Worm (Caenorhabditis elegans) whole organism, early embryonic: ENCODE data around the gene sri-32.

Experiments
- pes-1 ChIP-seq: fragments of 200-800 bp; sonication (Bioruptor generic); IDR thresholded peaks from 2 replicates; pipeline ENCODE4 v1.3.6; 2022; ENCODE audit warnings: missing genetic modification reagents, missing genetic modification characterization, missing compliant biosample characterization
- tra-4 ChIP-seq: sonication (generic microtip); optimal IDR thresholded peaks from 2 replicates; lab custom pipeline; 2017; ENCODE audit warnings: missing genetic modification characterization, missing compliant biosample characterization

ce11 chrII:3185848-3186247 lies 31.6 kb upstream of the sri-32 start:
- TF ChIP-seq pes-1 (no peak), tra-4 (no peak)
